Worm (Caenorhabditis elegans) whole organism, mixed stage, embryonic: ENCODE data around the gene mans-3.

Experiments
- ces-1 ChIP-seq: fragments of 150-350 bp; optimal IDR thresholded peaks from 2 replicates; lab custom pipeline; 2014; ENCODE audit warnings: missing biosample characterization, missing genetic modification reagents, missing genetic modification characterization
- elt-3 ChIP-seq: fragments of 150-350 bp; optimal IDR thresholded peaks from 2 replicates; lab custom pipeline; 2014; ENCODE audit warnings: missing biosample characterization, missing genetic modification characterization
- nhr-237 ChIP-seq: fragments of 150-350 bp; optimal IDR thresholded peaks from 2 replicates; lab custom pipeline; 2014; ENCODE audit warnings: missing biosample characterization, missing genetic modification characterization
- pha-4 ChIP-seq: fragments of 150-350 bp; optimal IDR thresholded peaks from 2 replicates; lab custom pipeline; 2018; ENCODE audit warnings: missing biosample characterization, missing genetic modification reagents, missing genetic modification characterization
- sptf-1 ChIP-seq: sonication (generic microtip); optimal IDR thresholded peaks from 2 replicates; lab custom pipeline; 2017; ENCODE audit warnings: mild to moderate bottlenecking, missing genetic modification characterization, moderate library complexity, missing compliant biosample characterization
- unc-39 ChIP-seq: fragments of 150-350 bp; optimal IDR thresholded peaks from 2 replicates; lab custom pipeline; 2014; ENCODE audit warnings: missing biosample characterization, missing genetic modification characterization
- unc-62 ChIP-seq: fragments of 150-350 bp; optimal IDR thresholded peaks from 2 replicates; lab custom pipeline; 2014; ENCODE audit warnings: missing biosample characterization, missing genetic modification reagents, missing genetic modification characterization

- TF ChIP-seq nhr-237 (tag; lab: Kevin White, UChicago) = no peak
- TF ChIP-seq sptf-1 = no peak
- TF ChIP-seq ces-1 (GFP tag; lab: Kevin White, UChicago) = no peak
- TF ChIP-seq unc-62 = no peak
- no peak for TF ChIP-seq pha-4 (tag; lab: Kevin White, UChicago)
- no peak for TF ChIP-seq unc-39 (tag; lab: Kevin White, UChicago)
- TF ChIP-seq elt-3 (tag; lab: Kevin White, UChicago) = no peak
Measured at ce11 chrX:5179050-5179449, 13.9 kb downstream of the mans-3 start, which contains the start of gene metl-9.
